Fruit fly (Drosophila melanogaster) whole organism, embryonic: Measurements from ENCODE around the gene saturn.
A peak's percentile ranks its signal among the peaks of the same experiment; 100 is the strongest.

Source experiments
- Abd-B ChIP-seq: fragments of 200-800 bp; sonication (Bioruptor generic); optimal IDR thresholded peaks from 2 replicates; lab custom pipeline; 2018; ENCODE audit warnings: missing biosample characterization, mild to moderate bottlenecking, missing genetic modification characterization, moderate library complexity
- Blimp-1 ChIP-seq: fragments of 200-800 bp; sonication (Bioruptor generic); optimal IDR thresholded peaks from 3 replicates; lab custom pipeline; 2018; ENCODE audit warnings: missing biosample characterization, missing genetic modification characterization, mild to moderate bottlenecking, moderate library complexity, missing genetic modification reagents
- CG15011 ChIP-seq: fragments of 200-800 bp; sonication (Bioruptor generic); optimal IDR thresholded peaks from 3 replicates; lab custom pipeline; 2018; ENCODE audit warnings: missing biosample characterization, mild to moderate bottlenecking, missing genetic modification characterization
- CG2199 ChIP-seq: fragments of 200-800 bp; sonication (Bioruptor generic); IDR thresholded peaks from 3 replicates; pipeline ENCODE4 v1.3.6; 2022; ENCODE audit warnings: missing biosample characterization, missing genetic modification characterization
- CG32532 ChIP-seq: fragments of 200-800 bp; sonication (Bioruptor generic); IDR thresholded peaks from 2 replicates; pipeline ENCODE4 v1.3.6; 2022; ENCODE audit warnings: missing biosample characterization, missing genetic modification characterization
- CG3281 ChIP-seq: fragments of 200-800 bp; sonication (Bioruptor generic); optimal IDR thresholded peaks from 3 replicates; lab custom pipeline; 2017; ENCODE audit warnings: missing biosample characterization, mild to moderate bottlenecking, missing genetic modification characterization
- CG34376 ChIP-seq: fragments of 200-800 bp; sonication (Bioruptor generic); optimal IDR thresholded peaks from 2 replicates; lab custom pipeline; 2018; ENCODE audit warnings: missing biosample characterization, mild to moderate bottlenecking, missing genetic modification characterization
- CG3838 ChIP-seq: fragments of 200-800 bp; sonication (Bioruptor generic); optimal IDR thresholded peaks from 3 replicates; lab custom pipeline; 2016; ENCODE audit warnings: missing biosample characterization, missing genetic modification characterization
- CG42726 ChIP-seq: fragments of 200-800 bp; sonication (Bioruptor generic); IDR thresholded peaks from 2 replicates; pipeline ENCODE4 v1.3.6; 2022; ENCODE audit warnings: missing biosample characterization, missing genetic modification characterization; ENCODE audit not compliant: partially characterized antibody
- CG4404 ChIP-seq: fragments of 200-800 bp; sonication (Bioruptor generic); IDR thresholded peaks from 2 replicates; pipeline ENCODE4 v1.3.6; 2022; ENCODE audit warnings: missing biosample characterization, missing genetic modification characterization
- CG4854 ChIP-seq: fragments of 200-800 bp; sonication (Bioruptor generic); optimal IDR thresholded peaks from 2 replicates; lab custom pipeline; 2016; ENCODE audit warnings: missing biosample characterization, missing genetic modification characterization, inconsistent platforms
- CG6272 ChIP-seq: fragments of 200-800 bp; sonication (Bioruptor generic); IDR thresholded peaks from 2 replicates; pipeline ENCODE4 v1.3.6; 2022; ENCODE audit warnings: missing biosample characterization, missing genetic modification characterization
- CG8924 ChIP-seq: fragments of 200-800 bp; optimal IDR thresholded peaks from 3 replicates; lab custom pipeline; 2019; ENCODE audit warnings: missing biosample characterization, mild to moderate bottlenecking, missing genetic modification characterization, moderate library complexity
- D19A ChIP-seq: fragments of 200-800 bp; optimal IDR thresholded peaks from 3 replicates; lab custom pipeline; 2019; ENCODE audit warnings: missing biosample characterization, mild to moderate bottlenecking, missing genetic modification characterization, moderate library complexity
- Doc2 ChIP-seq: fragments of 200-800 bp; sonication (Bioruptor generic); IDR thresholded peaks from 2 replicates; pipeline ENCODE4 v1.3.6; 2022; ENCODE audit warnings: missing biosample characterization, missing genetic modification characterization
- ERR ChIP-seq: fragments of 200-800 bp; sonication (Bioruptor generic); optimal IDR thresholded peaks from 2 replicates; lab custom pipeline; 2016; ENCODE audit warnings: missing biosample characterization, missing genetic modification characterization
- Fer2 ChIP-seq: fragments of 200-800 bp; sonication (Bioruptor generic); optimal IDR thresholded peaks from 2 replicates; lab custom pipeline; 2018; ENCODE audit warnings: missing biosample characterization, mild to moderate bottlenecking, missing genetic modification characterization, moderate library complexity
- HLHmδ ChIP-seq: fragments of 200-800 bp; sonication (Bioruptor generic); optimal IDR thresholded peaks from 2 replicates; lab custom pipeline; 2018; ENCODE audit warnings: missing biosample characterization, mild to moderate bottlenecking, missing genetic modification characterization, moderate library complexity
- Max ChIP-seq: fragments of 200-800 bp; sonication (Bioruptor generic); optimal IDR thresholded peaks from 2 replicates; lab custom pipeline; 2016; ENCODE audit warnings: missing biosample characterization, mild to moderate bottlenecking, missing genetic modification characterization
- Med ChIP-seq: fragments of 200-800 bp; sonication (Bioruptor generic); peaks from one replicate; lab custom pipeline; 2016; ENCODE audit warnings: missing biosample characterization, missing genetic modification characterization, mild to moderate bottlenecking, inconsistent platforms, moderate library complexity
- Nf-YC ChIP-seq: fragments of 200-800 bp; optimal IDR thresholded peaks from 3 replicates; lab custom pipeline; 2019; ENCODE audit warnings: missing biosample characterization, mild to moderate bottlenecking, missing genetic modification characterization, moderate library complexity
- Stat92E ChIP-seq, 3 experiments: fragments of >200 bp in 2 of 3; fragments of 200-800 bp in 1 of 3; sonication (Bioruptor generic) in 1 of 3; optimal IDR thresholded peaks; 2 replicates each; lab custom pipeline; 2017 to 2019; ENCODE audit warnings: missing biosample characterization in 3 of 3, missing genetic modification characterization in 3 of 3, mild to moderate bottlenecking in 1 of 3, moderate library complexity in 1 of 3
- abd-A ChIP-seq: fragments of 200-800 bp; sonication (Bioruptor generic); optimal IDR thresholded peaks from 3 replicates; lab custom pipeline; 2019; ENCODE audit warnings: missing biosample characterization, mild to moderate bottlenecking, missing genetic modification characterization, moderate library complexity
- gcm ChIP-seq: fragments of 200-800 bp; sonication (Bioruptor generic); optimal IDR thresholded peaks from 2 replicates; lab custom pipeline; 2019; ENCODE audit warnings: missing biosample characterization, mild to moderate bottlenecking, missing genetic modification characterization, moderate library complexity
- grn ChIP-seq: fragments of 200-800 bp; sonication (Bioruptor generic); optimal IDR thresholded peaks from 3 replicates; lab custom pipeline; 2017; ENCODE audit warnings: missing biosample characterization, missing genetic modification characterization
- lab ChIP-seq: fragments of 200-800 bp; sonication (Bioruptor generic); optimal IDR thresholded peaks from 3 replicates; lab custom pipeline; 2017; ENCODE audit warnings: missing biosample characterization, missing genetic modification characterization, mild to moderate bottlenecking, moderate library complexity, missing genetic modification reagents
- mirr ChIP-seq: fragments of 200-800 bp; sonication (Bioruptor generic); optimal IDR thresholded peaks from 3 replicates; lab custom pipeline; 2018; ENCODE audit warnings: missing biosample characterization, mild to moderate bottlenecking, missing genetic modification characterization
- nmo ChIP-seq: fragments of 200-800 bp; sonication (Bioruptor generic); optimal IDR thresholded peaks from 2 replicates; lab custom pipeline; 2018; ENCODE audit warnings: missing biosample characterization, mild to moderate bottlenecking, missing genetic modification characterization, moderate library complexity
- odd ChIP-seq: fragments of 200-800 bp; sonication (Bioruptor generic); optimal IDR thresholded peaks from 2 replicates; lab custom pipeline; 2017; ENCODE audit warnings: missing biosample characterization, mild to moderate bottlenecking, missing genetic modification characterization
- org-1 ChIP-seq: fragments of 200-800 bp; sonication (Bioruptor generic); optimal IDR thresholded peaks from 2 replicates; lab custom pipeline; 2017; ENCODE audit warnings: missing biosample characterization, missing genetic modification characterization
- pho ChIP-seq: fragments of 200-800 bp; sonication (Bioruptor generic); optimal IDR thresholded peaks from 2 replicates; lab custom pipeline; 2016; ENCODE audit warnings: missing biosample characterization, missing genetic modification characterization
- ro ChIP-seq: fragments of 200-800 bp; sonication (Bioruptor generic); IDR thresholded peaks from 2 replicates; pipeline ENCODE4 v1.3.6; 2022; ENCODE audit warnings: missing biosample characterization, missing genetic modification characterization
- run ChIP-seq: fragments of 200-800 bp; sonication (Bioruptor generic); optimal IDR thresholded peaks from 3 replicates; lab custom pipeline; 2018; ENCODE audit warnings: missing biosample characterization, mild to moderate bottlenecking, missing genetic modification characterization
- sd ChIP-seq: fragments of 200-800 bp; sonication (Bioruptor generic); optimal IDR thresholded peaks from 3 replicates; lab custom pipeline; 2018; ENCODE audit warnings: missing biosample characterization, mild to moderate bottlenecking, missing genetic modification characterization, moderate library complexity
- stc ChIP-seq: fragments of 200-800 bp; sonication (Bioruptor generic); IDR thresholded peaks from 2 replicates; pipeline ENCODE4 v1.3.6; 2022; ENCODE audit warnings: missing biosample characterization, missing genetic modification characterization
- sug ChIP-seq: fragments of 200-800 bp; optimal IDR thresholded peaks from 2 replicates; lab custom pipeline; 2019; ENCODE audit warnings: missing biosample characterization, mild to moderate bottlenecking, missing genetic modification characterization, moderate library complexity
- tll ChIP-seq, 2 experiments: fragments of 200-800 bp in 1 of 2; fragments of >200 bp in 1 of 2; sonication (Bioruptor generic) in 1 of 2; optimal IDR thresholded peaks; 2 replicates each; lab custom pipeline; 2017 to 2019; ENCODE audit warnings: missing biosample characterization in 2 of 2, missing genetic modification characterization in 2 of 2, mild to moderate bottlenecking in 1 of 2, moderate library complexity in 1 of 2
- tx ChIP-seq: fragments of 200-800 bp; sonication (Bioruptor generic); optimal IDR thresholded peaks from 2 replicates; lab custom pipeline; 2016; ENCODE audit warnings: missing biosample characterization, missing genetic modification characterization
- vvl ChIP-seq: fragments of 200-800 bp; sonication (Bioruptor generic); IDR thresholded peaks from 2 replicates; pipeline ENCODE4 v1.3.6; 2022; ENCODE audit warnings: missing biosample characterization, missing genetic modification characterization
- yki ChIP-seq: fragments of >200 bp; optimal IDR thresholded peaks from 3 replicates; lab custom pipeline; 2018

saturn gene

dm6 chr3L:14222199-14222598 lies 19.1 kb downstream of the saturn start:
- TF ChIP-seq sug (peak; percentile 9), mirr (GFP tag; lab: Kevin White, UChicago) (peak; percentile 60), ro (GFP tag; lab: Robert Waterston, UW) (no peak), CG34376 (peak; percentile 53)

DNA sequence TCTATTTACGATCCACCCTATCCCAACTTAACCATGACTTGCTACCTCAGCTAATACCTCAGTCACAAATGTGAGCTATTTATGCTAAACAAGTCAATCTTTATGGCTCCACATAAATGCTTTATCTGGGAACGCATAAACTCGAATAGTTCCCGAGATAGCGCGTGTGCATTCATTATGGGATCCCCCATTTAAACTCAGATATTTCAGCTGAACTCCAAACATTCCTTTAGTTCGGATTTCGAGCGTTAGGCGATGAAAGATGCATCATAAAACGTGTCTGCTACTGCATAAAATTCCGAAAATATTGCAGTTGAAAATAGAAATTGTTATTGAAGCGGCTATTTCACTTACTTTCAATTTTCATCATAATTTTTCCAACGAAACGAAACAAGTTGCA lies 20.3 kb downstream of the saturn start:
- TF ChIP-seq run (peak; percentile 23), D19A (tag; lab: Kevin White, UChicago) (peak; percentile 9), CG8924 (tag; lab: Kevin White, UChicago) (no peak), org-1 (GFP tag; lab: Kevin White, UChicago) (no peak), CG4404 (GFP tag; lab: Robert Waterston, UW) (no peak), Blimp-1 (GFP tag; lab: Kevin White, UChicago) (peak; percentile 43), Abd-B (peak; percentile 26), tx (GFP tag; lab: Kevin White, UChicago) (no peak), abd-A (tag; lab: Kevin White, UChicago) (peak; percentile 55), CG3281 (no peak), Stat92E (GFP tag; optimal IDR thresholded peaks at IDR 0.05; lab: Kevin White, UChicago) (peak in 1 of 3 experiments; percentile 64), vvl (GFP tag; lab: Robert Waterston, UW) (peak; percentile 39; the same call in 1 of the 2 replicates), Med (GFP tag; lab: Kevin White, UChicago) (peak; percentile 8), Fer2 (tag; lab: Kevin White, UChicago) (no peak), CG2199 (GFP tag; lab: Robert Waterston, UW) (0 out of 3 replicates have a peak, but pooled peaks have one; percentile 29), sd (tag; lab: Kevin White, UChicago) (peak; percentile 86), CG6272 (GFP tag; lab: Robert Waterston, UW) (no peak), grn (GFP tag; lab: Kevin White, UChicago) (no peak)

DNA sequence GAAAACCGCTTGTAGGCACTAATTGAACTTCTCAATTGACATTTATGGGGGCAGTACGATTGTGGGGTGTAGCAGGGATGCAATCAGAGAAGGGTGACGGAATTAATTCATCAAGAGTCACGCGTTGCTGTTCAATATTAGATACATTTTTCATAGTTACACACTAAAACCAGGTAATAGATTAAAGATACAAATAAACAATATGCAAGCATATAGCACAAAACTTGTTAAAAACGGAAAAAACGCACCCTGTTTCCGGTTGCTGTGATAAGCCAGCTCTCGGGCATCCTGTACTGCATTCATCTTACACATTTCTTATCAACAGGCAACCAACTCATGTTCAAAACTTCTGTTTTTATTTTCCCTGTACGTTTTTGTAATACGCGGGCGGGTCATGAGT lies 25.9 kb downstream of the saturn start:
- no peak for TF ChIP-seq gcm (GFP tag; lab: Kevin White, UChicago)
- TF ChIP-seq yki (lab: Kevin White, UChicago), result no peak
- TF ChIP-seq pho (GFP tag; lab: Kevin White, UChicago), result no peak
- no peak for TF ChIP-seq mirr (GFP tag; lab: Kevin White, UChicago)
- no peak for TF ChIP-seq CG32532 (GFP tag; lab: Robert Waterston, UW)
- no peak for TF ChIP-seq Doc2
- TF ChIP-seq CG42726 (GFP tag; lab: Robert Waterston, UW), result no peak
- no peak for TF ChIP-seq ERR
- no peak for TF ChIP-seq odd (GFP tag; lab: Kevin White, UChicago)
- no peak for TF ChIP-seq tll (GFP tag; optimal IDR thresholded peaks at IDR 0.05; lab: Kevin White, UChicago)
- no peak for TF ChIP-seq nmo (GFP tag; lab: Kevin White, UChicago)
- no peak for TF ChIP-seq Nf-YC
- TF ChIP-seq CG3838 (GFP tag; lab: Kevin White, UChicago), result no peak
- no peak for TF ChIP-seq stc
- TF ChIP-seq HLHmδ (GFP tag; lab: Kevin White, UChicago), result no peak
- no peak for TF ChIP-seq CG15011
- no peak for TF ChIP-seq CG4854 (GFP tag; lab: Kevin White, UChicago)
- no peak for TF ChIP-seq Max (GFP tag; lab: Kevin White, UChicago)
- TF ChIP-seq lab (GFP tag; lab: Kevin White, UChicago), result no peak
- TF ChIP-seq, all 482 proteins: peak for 0
